Fruit fly (Drosophila melanogaster) whole organism, embryonic: ENCODE data around the gene Pgd.

Source experiments
- CG1792 ChIP-seq: fragments of 200-800 bp; sonication (Bioruptor generic); optimal IDR thresholded peaks from 2 replicates; lab custom pipeline; 2016; ENCODE audit warnings: missing biosample characterization, missing genetic modification characterization
- CG8089 ChIP-seq: fragments of 200-800 bp; sonication (Bioruptor generic); optimal IDR thresholded peaks from 3 replicates; lab custom pipeline; 2016; ENCODE audit warnings: missing biosample characterization, missing genetic modification characterization
- CG9437 ChIP-seq: fragments of 200-800 bp; sonication (Bioruptor generic); optimal IDR thresholded peaks from 2 replicates; lab custom pipeline; 2018; ENCODE audit warnings: missing biosample characterization, mild to moderate bottlenecking, missing genetic modification characterization
- Rfx ChIP-seq: fragments of 200-800 bp; sonication (Bioruptor generic); IDR thresholded peaks from 2 replicates; pipeline ENCODE4 v1.3.6; 2022; ENCODE audit warnings: missing biosample characterization, missing genetic modification characterization
- Xbp1 ChIP-seq: fragments of 200-800 bp; sonication (Bioruptor generic); optimal IDR thresholded peaks from 3 replicates; lab custom pipeline; 2016; ENCODE audit warnings: missing biosample characterization, mild to moderate bottlenecking, missing genetic modification characterization
- btn ChIP-seq: fragments of 200-800 bp; sonication (Bioruptor generic); optimal IDR thresholded peaks from 2 replicates; lab custom pipeline; 2016; ENCODE audit warnings: missing biosample characterization, missing genetic modification characterization
- cato ChIP-seq: fragments of 200-800 bp; sonication (Bioruptor generic); optimal IDR thresholded peaks from 2 replicates; lab custom pipeline; 2016; ENCODE audit warnings: missing biosample characterization, missing genetic modification characterization, borderline replicate concordance
- lola ChIP-seq, 3 experiments: fragments of >200 bp in 2 of 3; fragments of 200-800 bp in 1 of 3; sonication (Bioruptor generic) in 1 of 3; optimal IDR thresholded peaks; 2 replicates each; lab custom pipeline; 2017 to 2019; ENCODE audit warnings: missing biosample characterization in 3 of 3, missing genetic modification characterization in 3 of 3, mild to moderate bottlenecking in 1 of 3, moderate library complexity in 1 of 3
- nom ChIP-seq: fragments of 200-800 bp; sonication (Bioruptor generic); optimal IDR thresholded peaks from 2 replicates; lab custom pipeline; 2017; ENCODE audit warnings: missing biosample characterization, missing genetic modification characterization, mild to moderate bottlenecking, moderate library complexity, missing genetic modification reagents
- pan ChIP-seq, 4 experiments: fragments of >200 bp in 3 of 4; fragments of 200-800 bp in 1 of 4; sonication (Bioruptor generic) in 1 of 4; optimal IDR thresholded peaks in 3 of 4; IDR thresholded peaks in 1 of 4; 2 replicates each; pipeline versions ENCODE4 v1.3.6 to Lab custom; 2017 to 2022; ENCODE audit warnings: missing biosample characterization in 2 of 4, missing genetic modification characterization in 2 of 4, mixed read lengths in 1 of 4
- ranshi ChIP-seq: fragments of 200-800 bp; sonication (Bioruptor generic); IDR thresholded peaks from 2 replicates; pipeline ENCODE4 v1.3.6; 2022; ENCODE audit warnings: missing biosample characterization, missing genetic modification characterization
- run ChIP-seq: fragments of 200-800 bp; sonication (Bioruptor generic); optimal IDR thresholded peaks from 3 replicates; lab custom pipeline; 2018; ENCODE audit warnings: missing biosample characterization, mild to moderate bottlenecking, missing genetic modification characterization
- stwl ChIP-seq: fragments of 200-800 bp; sonication (Bioruptor generic); optimal IDR thresholded peaks from 3 replicates; lab custom pipeline; 2018; ENCODE audit warnings: missing biosample characterization, mild to moderate bottlenecking, missing genetic modification characterization, moderate library complexity
- usp ChIP-seq: fragments of >200 bp; optimal IDR thresholded peaks from 2 replicates; lab custom pipeline; 2017; ENCODE audit warnings: missing biosample characterization, missing genetic modification characterization

DNA sequence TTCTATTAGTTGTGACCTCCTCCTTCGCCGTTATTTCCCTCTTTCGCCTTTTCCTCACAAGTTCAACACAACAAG lies 6.8 kb upstream of the Pgd start, which contains the start of gene ph-p:
- TF ChIP-seq usp (GFP tag; lab: Kevin White, UChicago) (no peak), CG8089 (GFP tag; lab: Kevin White, UChicago) (no peak), CG9437 (GFP tag; lab: Kevin White, UChicago) (no peak), btn (GFP tag; lab: Kevin White, UChicago) (no peak), ranshi (no peak), pan (optimal IDR thresholded peaks at IDR 0.05; lab: Kevin White, UChicago) (no peak), pan (GFP tag; optimal IDR thresholded peaks at IDR 0.05 in 1 of 2, IDR thresholded peaks at IDR 0.05 in 1 of 2) (no peak), lola (GFP tag; optimal IDR thresholded peaks at IDR 0.05; lab: Kevin White, UChicago) (no peak), cato (GFP tag; lab: Kevin White, UChicago) (no peak), Xbp1 (no peak), Rfx (GFP tag; lab: Robert Waterston, UW) (no peak), run (tag; lab: Kevin White, UChicago) (no peak), nom (GFP tag; lab: Kevin White, UChicago) (no peak), stwl (tag; lab: Kevin White, UChicago) (no peak), CG1792 (GFP tag; lab: Kevin White, UChicago) (no peak)
